Fruit fly (Drosophila melanogaster) whole organism, embryonic: ENCODE results near the gene tsl.

Experiments used
- CG13123 ChIP-seq: fragments of 200-800 bp; sonication (Bioruptor generic); optimal IDR thresholded peaks from 2 replicates; lab custom pipeline; 2016; ENCODE audit warnings: missing biosample characterization, missing genetic modification characterization
- CG13287 ChIP-seq: fragments of 200-800 bp; sonication (Bioruptor generic); IDR thresholded peaks from 2 replicates; pipeline ENCODE4 v1.3.6; 2022; ENCODE audit warnings: missing biosample characterization, missing genetic modification characterization; ENCODE audit not compliant: partially characterized antibody
- CG15601 ChIP-seq: fragments of 200-800 bp; sonication (Bioruptor generic); optimal IDR thresholded peaks from 3 replicates; lab custom pipeline; 2019; ENCODE audit warnings: missing biosample characterization, mild to moderate bottlenecking, missing genetic modification characterization, moderate library complexity
- CG18011 ChIP-seq: fragments of 200-800 bp; sonication (Bioruptor generic); optimal IDR thresholded peaks from 2 replicates; lab custom pipeline; 2017; ENCODE audit warnings: missing biosample characterization, missing genetic modification characterization, mild to moderate bottlenecking, moderate library complexity, missing genotype
- CG1832 ChIP-seq: fragments of 200-800 bp; sonication (Bioruptor generic); optimal IDR thresholded peaks from 2 replicates; lab custom pipeline; 2017; ENCODE audit warnings: missing biosample characterization, mild to moderate bottlenecking, missing genetic modification characterization, inconsistent platforms
- CG18476 ChIP-seq: fragments of 200-800 bp; sonication (Bioruptor generic); optimal IDR thresholded peaks from 2 replicates; lab custom pipeline; 2016; ENCODE audit warnings: missing biosample characterization, mild to moderate bottlenecking, missing genetic modification characterization
- ERR ChIP-seq: fragments of 200-800 bp; sonication (Bioruptor generic); optimal IDR thresholded peaks from 2 replicates; lab custom pipeline; 2016; ENCODE audit warnings: missing biosample characterization, missing genetic modification characterization
- H2.0 ChIP-seq: fragments of 200-800 bp; sonication (Bioruptor generic); IDR thresholded peaks from 2 replicates; pipeline ENCODE4 v1.3.6; 2022; ENCODE audit warnings: missing biosample characterization, missing genetic modification characterization
- NK7.1 ChIP-seq: fragments of 200-800 bp; sonication (Bioruptor generic); optimal IDR thresholded peaks from 3 replicates; lab custom pipeline; 2016; ENCODE audit warnings: missing biosample characterization, missing genetic modification characterization
- Pdp1 ChIP-seq, 2 experiments: fragments of 200-800 bp; sonication (Bioruptor generic); optimal IDR thresholded peaks; 3 replicates each; lab custom pipeline; 2016; ENCODE audit warnings: missing biosample characterization in 2 of 2, missing genetic modification characterization in 2 of 2, mild to moderate bottlenecking in 1 of 2, moderate library complexity in 1 of 2
- h ChIP-seq: fragments of >200 bp; optimal IDR thresholded peaks from 2 replicates; lab custom pipeline; 2017
- hb ChIP-seq: fragments of 200-800 bp; sonication (Bioruptor generic); IDR thresholded peaks from 3 replicates; pipeline ENCODE4 v1.3.6; 2022; ENCODE audit warnings: missing biosample characterization, missing genetic modification characterization; ENCODE audit not compliant: partially characterized antibody

- TF ChIP-seq hb (no peak), CG1832 (GFP tag; lab: Kevin White, UChicago) (no peak), CG18476 (GFP tag; lab: Kevin White, UChicago) (no peak), ERR (GFP tag; lab: Kevin White, UChicago) (no peak), CG18011 (GFP tag; lab: Kevin White, UChicago) (no peak), CG13287 (GFP tag; lab: Robert Waterston, UW) (no peak), CG13123 (no peak), h (lab: Kevin White, UChicago) (no peak), CG15601 (no peak), Pdp1 (GFP tag; optimal IDR thresholded peaks at IDR 0.05; lab: Kevin White, UChicago) (peak in 1 of 2 experiments; percentile 78), NK7.1 (GFP tag; lab: Kevin White, UChicago) (no peak), H2.0 (no peak)
These were observed 37.3 kb downstream of the tsl start, which contains the start of gene CG31343 for dm6 chr3R:21744988-21745387.
